Fruit fly (Drosophila melanogaster) whole organism, embryonic: Measurements from ENCODE around the gene armi.

Experiments used
- Adf1 ChIP-seq: fragments of 200-800 bp; sonication (Bioruptor generic); IDR thresholded peaks from 2 replicates; pipeline ENCODE4 v1.3.6; 2022; ENCODE audit warnings: missing biosample characterization, missing genetic modification characterization
- Atf6 ChIP-seq: fragments of 200-800 bp; sonication (Bioruptor generic); IDR thresholded peaks from 2 replicates; pipeline ENCODE4 v1.3.6; 2022; ENCODE audit warnings: missing biosample characterization, missing genetic modification characterization
- BEAF-32 ChIP-seq: fragments of 200-800 bp; sonication (Bioruptor generic); optimal IDR thresholded peaks from 3 replicates; lab custom pipeline; 2017; ENCODE audit warnings: missing biosample characterization, missing genetic modification characterization, mild to moderate bottlenecking, moderate library complexity, missing genetic modification reagents
- Bgb ChIP-seq: fragments of 200-800 bp; sonication (Bioruptor generic); IDR thresholded peaks from 2 replicates; pipeline ENCODE4 v1.3.6; 2022; ENCODE audit warnings: missing biosample characterization, missing genetic modification characterization; ENCODE audit not compliant: partially characterized antibody
- CG10147 ChIP-seq: fragments of 200-800 bp; sonication (Bioruptor generic); optimal IDR thresholded peaks from 2 replicates; lab custom pipeline; 2019; ENCODE audit warnings: missing biosample characterization, mild to moderate bottlenecking, missing genetic modification characterization, moderate library complexity
- CG11456 ChIP-seq: fragments of 200-800 bp; sonication (Bioruptor generic); IDR thresholded peaks from 3 replicates; pipeline ENCODE4 v1.3.6; 2022; ENCODE audit warnings: missing biosample characterization, missing genetic modification characterization
- CG11723 ChIP-seq: fragments of 200-800 bp; sonication (Bioruptor generic); optimal IDR thresholded peaks from 2 replicates; lab custom pipeline; 2017; ENCODE audit warnings: missing biosample characterization, mild to moderate bottlenecking, missing genetic modification characterization
- CG15696 ChIP-seq: fragments of 200-800 bp; sonication (Bioruptor generic); optimal IDR thresholded peaks from 2 replicates; lab custom pipeline; 2019; ENCODE audit warnings: missing biosample characterization, mild to moderate bottlenecking, missing genetic modification characterization, moderate library complexity
- CG16813 ChIP-seq: fragments of 200-800 bp; sonication (Bioruptor generic); IDR thresholded peaks from 3 replicates; pipeline ENCODE4 v1.3.6; 2022; ENCODE audit warnings: missing biosample characterization, missing genetic modification characterization; ENCODE audit not compliant: partially characterized antibody
- CG17912 ChIP-seq: fragments of 200-800 bp; sonication (Bioruptor generic); optimal IDR thresholded peaks from 2 replicates; lab custom pipeline; 2018; ENCODE audit warnings: missing biosample characterization, mild to moderate bottlenecking, missing genetic modification characterization
- CG18476 ChIP-seq: fragments of 200-800 bp; sonication (Bioruptor generic); optimal IDR thresholded peaks from 2 replicates; lab custom pipeline; 2016; ENCODE audit warnings: missing biosample characterization, mild to moderate bottlenecking, missing genetic modification characterization
- CG2129 ChIP-seq: fragments of 200-800 bp; sonication (Bioruptor generic); IDR thresholded peaks from 2 replicates; pipeline ENCODE4 v1.3.6; 2022; ENCODE audit warnings: missing biosample characterization, missing genetic modification characterization; ENCODE audit not compliant: partially characterized antibody
- CG32767 ChIP-seq: fragments of 200-800 bp; sonication (Bioruptor generic); IDR thresholded peaks from 2 replicates; pipeline ENCODE4 v1.3.6; 2022; ENCODE audit warnings: missing biosample characterization, missing genetic modification characterization
- CG33557 ChIP-seq: fragments of 200-800 bp; sonication (Bioruptor generic); optimal IDR thresholded peaks from 2 replicates; lab custom pipeline; 2019; ENCODE audit warnings: missing biosample characterization, mild to moderate bottlenecking, missing genetic modification characterization, moderate library complexity
- CG3838 ChIP-seq: fragments of 200-800 bp; sonication (Bioruptor generic); optimal IDR thresholded peaks from 3 replicates; lab custom pipeline; 2016; ENCODE audit warnings: missing biosample characterization, missing genetic modification characterization
- CG4707 ChIP-seq: fragments of 200-800 bp; sonication (Bioruptor generic); optimal IDR thresholded peaks from 2 replicates; lab custom pipeline; 2018; ENCODE audit warnings: missing biosample characterization, mild to moderate bottlenecking, missing genetic modification characterization, moderate library complexity
- CG6175 ChIP-seq: fragments of 200-800 bp; sonication (Bioruptor generic); IDR thresholded peaks from 3 replicates; pipeline ENCODE4 v1.3.6; 2022; ENCODE audit warnings: missing biosample characterization, missing genetic modification characterization
- CG7556 ChIP-seq: fragments of 200-800 bp; sonication (Bioruptor generic); optimal IDR thresholded peaks from 2 replicates; lab custom pipeline; 2017; ENCODE audit warnings: missing biosample characterization, mild to moderate bottlenecking, missing genetic modification characterization
- CG9727 ChIP-seq: fragments of 200-800 bp; sonication (Bioruptor generic); optimal IDR thresholded peaks from 3 replicates; lab custom pipeline; 2017; ENCODE audit warnings: missing biosample characterization, mild to moderate bottlenecking, missing genetic modification characterization
- CG9876 ChIP-seq: fragments of 200-800 bp; sonication (Bioruptor generic); optimal IDR thresholded peaks from 2 replicates; lab custom pipeline; 2016; ENCODE audit warnings: missing biosample characterization, missing genetic modification characterization
- CHES-1-like ChIP-seq: fragments of 200-800 bp; sonication (Bioruptor generic); optimal IDR thresholded peaks from 2 replicates; lab custom pipeline; 2016; ENCODE audit warnings: missing biosample characterization, missing genetic modification characterization
- Dek ChIP-seq: fragments of 200-800 bp; sonication (Bioruptor generic); optimal IDR thresholded peaks from 3 replicates; lab custom pipeline; 2019; ENCODE audit warnings: missing biosample characterization, mild to moderate bottlenecking, missing genetic modification characterization, moderate library complexity
- Dip2 ChIP-seq: fragments of 200-800 bp; sonication (Bioruptor generic); IDR thresholded peaks from 2 replicates; pipeline ENCODE4 v1.3.6; 2022; ENCODE audit warnings: missing biosample characterization, missing genetic modification characterization
- Dll ChIP-seq: fragments of 200-800 bp; sonication (Bioruptor generic); IDR thresholded peaks from 4 replicates; pipeline ENCODE4 v1.3.6; 2022; ENCODE audit warnings: missing biosample characterization, missing genetic modification characterization; ENCODE audit not compliant: partially characterized antibody
- H2.0 ChIP-seq: fragments of 200-800 bp; sonication (Bioruptor generic); IDR thresholded peaks from 2 replicates; pipeline ENCODE4 v1.3.6; 2022; ENCODE audit warnings: missing biosample characterization, missing genetic modification characterization
- HLH3B ChIP-seq: fragments of 200-800 bp; sonication (Bioruptor generic); IDR thresholded peaks from 2 replicates; pipeline ENCODE4 v1.3.6; 2022; ENCODE audit warnings: missing biosample characterization, missing genetic modification characterization
- Hand ChIP-seq: fragments of 200-800 bp; sonication (Bioruptor generic); optimal IDR thresholded peaks from 2 replicates; lab custom pipeline; 2017; ENCODE audit warnings: mild to moderate bottlenecking, missing biosample characterization, missing genetic modification reagents, missing genetic modification characterization
- Hmr ChIP-seq: fragments of 200-800 bp; sonication (Bioruptor generic); optimal IDR thresholded peaks from 3 replicates; lab custom pipeline; 2017; ENCODE audit warnings: mild to moderate bottlenecking, missing biosample characterization, missing genetic modification reagents, missing genetic modification characterization
- Hmx ChIP-seq: fragments of 200-800 bp; sonication (Bioruptor generic); optimal IDR thresholded peaks from 2 replicates; lab custom pipeline; 2016; ENCODE audit warnings: missing biosample characterization, missing genetic modification characterization
- Jarid2 ChIP-seq: fragments of 200-800 bp; sonication (Bioruptor generic); optimal IDR thresholded peaks from 3 replicates; lab custom pipeline; 2017; ENCODE audit warnings: mild to moderate bottlenecking, missing biosample characterization, missing genetic modification reagents, missing genetic modification characterization
- Optix ChIP-seq: fragments of 200-800 bp; sonication (Bioruptor generic); IDR thresholded peaks from 3 replicates; pipeline ENCODE4 v1.3.6; 2022; ENCODE audit warnings: missing biosample characterization, missing genetic modification characterization
- Side ChIP-seq: fragments of 200-800 bp; sonication (Bioruptor generic); optimal IDR thresholded peaks from 2 replicates; lab custom pipeline; 2016; ENCODE audit warnings: missing biosample characterization, missing genetic modification characterization
- Sin3A ChIP-seq: fragments of >200 bp; optimal IDR thresholded peaks from 2 replicates; lab custom pipeline; 2018
- Sox102F ChIP-seq: fragments of 200-800 bp; sonication (Bioruptor generic); optimal IDR thresholded peaks from 2 replicates; lab custom pipeline; 2018; ENCODE audit warnings: missing biosample characterization, mild to moderate bottlenecking, missing genetic modification characterization, moderate library complexity
- Stat92E ChIP-seq, 3 experiments: fragments of >200 bp in 2 of 3; fragments of 200-800 bp in 1 of 3; sonication (Bioruptor generic) in 1 of 3; optimal IDR thresholded peaks; 2 replicates each; lab custom pipeline; 2017 to 2019; ENCODE audit warnings: missing biosample characterization in 3 of 3, missing genetic modification characterization in 3 of 3, mild to moderate bottlenecking in 1 of 3, moderate library complexity in 1 of 3
- cad ChIP-seq: fragments of >200 bp; optimal IDR thresholded peaks from 2 replicates; lab custom pipeline; 2017; ENCODE audit warnings: missing biosample characterization, missing genetic modification characterization
- dati ChIP-seq: fragments of 200-800 bp; sonication (Bioruptor generic); IDR thresholded peaks from 2 replicates; pipeline ENCODE4 v1.3.6; 2022; ENCODE audit warnings: missing biosample characterization, missing genetic modification characterization
- dmrt11E ChIP-seq: fragments of 200-800 bp; sonication (Bioruptor generic); optimal IDR thresholded peaks from 3 replicates; lab custom pipeline; 2018; ENCODE audit warnings: missing biosample characterization, mild to moderate bottlenecking, missing genetic modification characterization, moderate library complexity
- dysf ChIP-seq: fragments of 200-800 bp; sonication (Bioruptor generic); IDR thresholded peaks from 3 replicates; pipeline ENCODE4 v1.3.6; 2022; ENCODE audit warnings: missing biosample characterization, missing genetic modification characterization
- fu2 ChIP-seq: fragments of 200-800 bp; sonication (Bioruptor generic); optimal IDR thresholded peaks from 2 replicates; lab custom pipeline; 2016; ENCODE audit warnings: missing biosample characterization, missing genetic modification characterization
- gce ChIP-seq: fragments of 200-800 bp; sonication (Bioruptor generic); IDR thresholded peaks from 3 replicates; pipeline ENCODE4 v1.3.6; 2022; ENCODE audit warnings: missing biosample characterization, missing genetic modification characterization
- gt ChIP-seq: fragments of 200-800 bp; sonication (Bioruptor generic); IDR thresholded peaks from 2 replicates; pipeline ENCODE4 v1.3.6; 2022; ENCODE audit warnings: missing biosample characterization, missing genetic modification characterization
- jing ChIP-seq: fragments of 200-800 bp; sonication (Bioruptor generic); optimal IDR thresholded peaks from 2 replicates; lab custom pipeline; 2018; ENCODE audit warnings: missing biosample characterization, mild to moderate bottlenecking, missing genetic modification characterization
- klu ChIP-seq: fragments of 200-800 bp; sonication (Bioruptor generic); IDR thresholded peaks from 2 replicates; pipeline ENCODE4 v1.3.6; 2022; ENCODE audit warnings: missing biosample characterization, missing genetic modification characterization
- kni ChIP-seq: fragments of 200-800 bp; sonication (Bioruptor generic); optimal IDR thresholded peaks from 3 replicates; lab custom pipeline; 2017; ENCODE audit warnings: mild to moderate bottlenecking, missing biosample characterization, missing genetic modification reagents, missing genetic modification characterization
- nerfin-1 ChIP-seq: fragments of 200-800 bp; sonication (Bioruptor generic); optimal IDR thresholded peaks from 3 replicates; lab custom pipeline; 2019; ENCODE audit warnings: missing biosample characterization, mild to moderate bottlenecking, missing genetic modification characterization, moderate library complexity
- nerfin-2 ChIP-seq: fragments of 200-800 bp; sonication (Bioruptor generic); IDR thresholded peaks from 2 replicates; pipeline ENCODE4 v1.3.6; 2022; ENCODE audit warnings: missing biosample characterization, missing genetic modification characterization; ENCODE audit not compliant: partially characterized antibody
- pita ChIP-seq: fragments of 200-800 bp; sonication (Bioruptor generic); optimal IDR thresholded peaks from 2 replicates; lab custom pipeline; 2017; ENCODE audit warnings: missing biosample characterization, mild to moderate bottlenecking, missing genetic modification characterization
- slou ChIP-seq: fragments of 200-800 bp; sonication (Bioruptor generic); optimal IDR thresholded peaks from 3 replicates; lab custom pipeline; 2016; ENCODE audit warnings: missing biosample characterization, missing genetic modification characterization
- sna ChIP-seq: fragments of 200-800 bp; sonication (Bioruptor generic); IDR thresholded peaks from 2 replicates; pipeline ENCODE4 v1.3.6; 2022; ENCODE audit warnings: missing biosample characterization, missing genetic modification characterization; ENCODE audit not compliant: partially characterized antibody
- zfh1 ChIP-seq: fragments of 200-800 bp; sonication (Bioruptor generic); IDR thresholded peaks from 3 replicates; pipeline ENCODE4 v1.3.6; 2022; ENCODE audit warnings: missing biosample characterization, missing genetic modification characterization

The armi gene

DNA sequence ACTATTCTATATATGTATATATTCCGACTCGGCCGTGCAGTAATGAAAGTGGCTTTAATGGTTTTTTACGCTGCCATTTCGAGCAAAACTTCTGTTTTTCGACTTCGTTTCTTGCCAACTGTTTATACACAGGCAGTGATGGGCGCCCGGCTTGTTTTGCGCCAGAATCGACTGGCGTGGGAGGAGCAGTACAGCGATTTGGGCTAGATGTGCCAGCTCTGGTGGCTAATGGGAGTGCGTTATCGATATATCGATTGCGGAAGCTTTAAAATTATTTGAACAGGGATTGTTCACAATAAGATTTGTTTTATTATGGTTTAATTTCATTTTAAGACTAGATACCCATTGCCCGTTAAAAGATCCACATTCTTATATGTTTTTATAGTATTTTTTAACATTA is 10.1 kb downstream of the armi start, which contains the start of gene CG14971 (continued):
- peak; percentile 89 for TF ChIP-seq BEAF-32 (GFP tag; lab: Kevin White, UChicago)
- TF ChIP-seq klu (GFP tag; lab: Robert Waterston, UW), result peak; percentile 91
- peak; percentile 91 for TF ChIP-seq Bgb
- TF ChIP-seq Atf6 (GFP tag; lab: Robert Waterston, UW), result peak; percentile 11; the same call in 1 of the 2 replicates
- no peak for TF ChIP-seq dysf (GFP tag; lab: Robert Waterston, UW)
- TF ChIP-seq H2.0, result 0 out of 2 replicates have a peak, but pooled peaks have one; percentile 36
- TF ChIP-seq Hmr (GFP tag; lab: Kevin White, UChicago), result peak; percentile 42
- no peak for TF ChIP-seq CG11723
- TF ChIP-seq CG33557 (GFP tag; lab: Kevin White, UChicago), result no peak
- peak; percentile 51 for TF ChIP-seq Dek (tag; lab: Kevin White, UChicago)
- no peak for TF ChIP-seq cad
- no peak for TF ChIP-seq gce
- TF ChIP-seq CG9727 (GFP tag; lab: Kevin White, UChicago), result peak; percentile 20
- no peak for TF ChIP-seq CG10147 (GFP tag; lab: Kevin White, UChicago)
- peak; percentile 31 for TF ChIP-seq Side
- no peak for TF ChIP-seq Sox102F (GFP tag; lab: Kevin White, UChicago)
- peak; percentile 83 for TF ChIP-seq CG16813
- TF ChIP-seq dmrt11E (tag; lab: Kevin White, UChicago), result peak; percentile 16
- no peak for TF ChIP-seq Dip2 (GFP tag; lab: Robert Waterston, UW)
- no peak for TF ChIP-seq CG3838 (GFP tag; lab: Kevin White, UChicago)
- TF ChIP-seq zfh1, result 0 out of 3 replicates have a peak, but pooled peaks have one; percentile 17
- no peak for TF ChIP-seq kni (GFP tag; lab: Kevin White, UChicago)
- peak; percentile 28 for TF ChIP-seq CG9876 (GFP tag; lab: Kevin White, UChicago)
- TF ChIP-seq Hand, result no peak
- no peak for TF ChIP-seq dati (GFP tag; lab: Robert Waterston, UW)
- TF ChIP-seq Jarid2 (GFP tag; lab: Kevin White, UChicago), result no peak
- TF ChIP-seq nerfin-1 (tag; lab: Kevin White, UChicago), result peak; percentile 0
- TF ChIP-seq CG6175 (GFP tag; lab: Robert Waterston, UW), result no peak
- no peak for TF ChIP-seq pita (GFP tag; lab: Kevin White, UChicago)
- peak; percentile 10; the same call in 1 of the 2 replicates for TF ChIP-seq CG32767
- TF ChIP-seq CG2129 (GFP tag; lab: Robert Waterston, UW), result peak; percentile 66
- peak; percentile 31 for TF ChIP-seq CG17912 (GFP tag; lab: Kevin White, UChicago)
- TF ChIP-seq nerfin-2 (GFP tag; lab: Robert Waterston, UW), result peak; percentile 60
- TF ChIP-seq Adf1 (GFP tag; lab: Robert Waterston, UW), result no peak
- no peak for TF ChIP-seq CG4707 (GFP tag; lab: Kevin White, UChicago)
- no peak for TF ChIP-seq Hmx (GFP tag; lab: Kevin White, UChicago)
- TF ChIP-seq jing (GFP tag; lab: Kevin White, UChicago), result no peak
- peak; percentile 19 for TF ChIP-seq CG15696 (tag; lab: Kevin White, UChicago)
- peak; percentile 41 for TF ChIP-seq Sin3A (lab: Kevin White, UChicago)
- TF ChIP-seq CHES-1-like (GFP tag; lab: Kevin White, UChicago), result peak; percentile 49
- peak; percentile 85 for TF ChIP-seq Dll (GFP tag; lab: Robert Waterston, UW)
- TF ChIP-seq slou (GFP tag; lab: Kevin White, UChicago), result peak; percentile 53
- no peak for TF ChIP-seq CG11456 (GFP tag; lab: Robert Waterston, UW)
- no peak for TF ChIP-seq CG7556 (GFP tag; lab: Kevin White, UChicago)
- TF ChIP-seq HLH3B, result no peak
- no peak for TF ChIP-seq gt (GFP tag; lab: Robert Waterston, UW)
- peak; percentile 5 for TF ChIP-seq CG18476
- no peak for TF ChIP-seq Optix
- TF ChIP-seq sna (GFP tag; lab: Robert Waterston, UW), result peak; percentile 84
- no peak for TF ChIP-seq Stat92E (GFP tag; optimal IDR thresholded peaks at IDR 0.05; lab: Kevin White, UChicago)
- peak; percentile 38 for TF ChIP-seq fu2 (GFP tag; lab: Kevin White, UChicago)
